Fruit fly (Drosophila melanogaster): ENCODE data around the gene CG4462.

- TF ChIP-seq Hr96 (GFP tag; optimal IDR thresholded peaks at IDR 0.05) (no peak), CG5204 (GFP tag; optimal IDR thresholded peaks at IDR 0.05) (no peak), Crg-1 (GFP tag; optimal IDR thresholded peaks at IDR 0.05) (no peak), ovo (GFP tag; optimal IDR thresholded peaks at IDR 0.05) (no peak), cic (GFP tag; optimal IDR thresholded peaks at IDR 0.05) (no peak), Mnt (GFP tag; optimal IDR thresholded peaks at IDR 0.05) (no peak), CG12768 (GFP tag; optimal IDR thresholded peaks at IDR 0.05) (no peak), tj (GFP tag; optimal IDR thresholded peaks at IDR 0.05) (no peak), CG11617 (GFP tag; optimal IDR thresholded peaks at IDR 0.05) (no peak), cnc (optimal IDR thresholded peaks at IDR 0.05) (no peak), Clk (GFP tag; optimal IDR thresholded peaks at IDR 0.05) (no peak), CG7045 (GFP tag; optimal IDR thresholded peaks at IDR 0.05) (no peak), kay (GFP tag; ENCODE audit: borderline replicate concordance) (no peak), bab1 (GFP tag; optimal IDR thresholded peaks at IDR 0.05) (no peak)
Observed at dm6 chr3R:19928544-19928943, 3.4 kb upstream of the CG4462 start, which contains the start of gene CG4459.

All from whole organism, adult.